Worm (Caenorhabditis elegans) whole organism, late embryonic: ENCODE measurements around the gene swt-2.

Experiments used
- C08G9.2 ChIP-seq: sonication (generic microtip); optimal IDR thresholded peaks from 2 replicates; lab custom pipeline; 2016; ENCODE audit warnings: mild to moderate bottlenecking, missing genetic modification characterization, moderate library complexity, missing compliant biosample characterization
- K02D7.2 ChIP-seq: sonication (generic microtip); optimal IDR thresholded peaks from 2 replicates; lab custom pipeline; 2017; ENCODE audit warnings: mild to moderate bottlenecking, missing genetic modification characterization, missing compliant biosample characterization
- K09A11.1 ChIP-seq: sonication (generic microtip); optimal IDR thresholded peaks from 2 replicates; lab custom pipeline; 2017; ENCODE audit warnings: antibody characterized with exemption, mild to moderate bottlenecking, missing genetic modification characterization, missing compliant biosample characterization; ENCODE audit not compliant: insufficient read depth
- ahr-1 ChIP-seq: sonication (generic microtip); optimal IDR thresholded peaks from 2 replicates; lab custom pipeline; 2016; ENCODE audit warnings: missing genetic modification characterization, missing compliant biosample characterization
- ceh-2 ChIP-seq: sonication (generic microtip); optimal IDR thresholded peaks from 2 replicates; lab custom pipeline; 2016; ENCODE audit warnings: missing genotype, missing genetic modification characterization, missing compliant biosample characterization
- ceh-45 ChIP-seq: fragments of 200-800 bp; sonication (Bioruptor generic); IDR thresholded peaks from 2 replicates; pipeline ENCODE4 v1.3.6; 2022; ENCODE audit warnings: missing genetic modification reagents, missing genetic modification characterization, missing compliant biosample characterization
- ceh-48 ChIP-seq: sonication (generic microtip); optimal IDR thresholded peaks from 2 replicates; lab custom pipeline; 2016; ENCODE audit warnings: missing genetic modification characterization, inconsistent platforms, missing compliant biosample characterization
- ceh-9 ChIP-seq: sonication (generic microtip); optimal IDR thresholded peaks from 2 replicates; lab custom pipeline; 2016; ENCODE audit warnings: mild to moderate bottlenecking, missing genetic modification characterization, inconsistent platforms, missing compliant biosample characterization
- dmd-4 ChIP-seq: sonication (generic microtip); optimal IDR thresholded peaks from 2 replicates; lab custom pipeline; 2016; ENCODE audit warnings: borderline replicate concordance, missing genetic modification characterization, missing compliant biosample characterization
- dve-1 ChIP-seq: sonication (generic microtip); optimal IDR thresholded peaks from 2 replicates; lab custom pipeline; 2017; ENCODE audit warnings: antibody characterized with exemption, mild to moderate bottlenecking, missing genetic modification characterization, missing compliant biosample characterization
- eyg-1 ChIP-seq: sonication (generic microtip); optimal IDR thresholded peaks from 2 replicates; lab custom pipeline; 2016; ENCODE audit warnings: missing genotype, missing genetic modification characterization, missing compliant biosample characterization
- fkh-10 ChIP-seq: fragments of 150-350 bp; optimal IDR thresholded peaks from 2 replicates; lab custom pipeline; 2014; ENCODE audit warnings: missing biosample characterization, missing genetic modification reagents, missing genetic modification characterization
- fkh-6 ChIP-seq: sonication (generic microtip); optimal IDR thresholded peaks from 2 replicates; lab custom pipeline; 2016; ENCODE audit warnings: missing genetic modification characterization, missing compliant biosample characterization
- hlh-13 ChIP-seq: fragments of 200-800 bp; sonication (Bioruptor generic); optimal IDR thresholded peaks from 2 replicates; lab custom pipeline; 2018; ENCODE audit warnings: mild to moderate bottlenecking, missing genetic modification characterization, missing compliant biosample characterization
- hlh-15 ChIP-seq: sonication (generic microtip); optimal IDR thresholded peaks from 2 replicates; lab custom pipeline; 2016; ENCODE audit warnings: missing genetic modification characterization, missing compliant biosample characterization
- hlh-8 ChIP-seq: sonication (generic microtip); optimal IDR thresholded peaks from 2 replicates; lab custom pipeline; 2016; ENCODE audit warnings: missing genotype, missing genetic modification characterization, missing compliant biosample characterization
- lim-6 ChIP-seq: sonication (generic microtip); optimal IDR thresholded peaks from 2 replicates; lab custom pipeline; 2016; ENCODE audit warnings: missing genetic modification characterization, missing compliant biosample characterization
- npax-4 ChIP-seq: sonication (generic microtip); optimal IDR thresholded peaks from 2 replicates; lab custom pipeline; 2016; ENCODE audit warnings: missing genetic modification characterization, missing compliant biosample characterization
- pax-1 ChIP-seq: fragments of 150-350 bp; optimal IDR thresholded peaks from 2 replicates; lab custom pipeline; 2014; ENCODE audit warnings: missing biosample characterization, missing genetic modification characterization
- pha-4 ChIP-seq: fragments of 150-350 bp; optimal IDR thresholded peaks from 2 replicates; lab custom pipeline; 2018; ENCODE audit warnings: missing biosample characterization, missing genetic modification reagents, missing genetic modification characterization
- pqm-1 ChIP-seq: sonication (generic microtip); optimal IDR thresholded peaks from 2 replicates; lab custom pipeline; 2016; ENCODE audit warnings: missing genetic modification characterization, missing compliant biosample characterization
- pros-1 ChIP-seq: fragments of 150-350 bp; optimal IDR thresholded peaks from 2 replicates; lab custom pipeline; 2014; ENCODE audit warnings: missing biosample characterization, missing genetic modification reagents, missing genetic modification characterization
- ref-2 ChIP-seq: sonication (generic microtip); optimal IDR thresholded peaks from 2 replicates; lab custom pipeline; 2016; ENCODE audit warnings: missing genetic modification characterization, missing compliant biosample characterization
- sdc-2 ChIP-seq: sonication (generic microtip); optimal IDR thresholded peaks from 2 replicates; lab custom pipeline; 2016; ENCODE audit warnings: missing genotype, missing genetic modification characterization, missing compliant biosample characterization
- syd-9 ChIP-seq: sonication (generic microtip); optimal IDR thresholded peaks from 2 replicates; lab custom pipeline; 2016; ENCODE audit warnings: mild to moderate bottlenecking, missing genetic modification characterization, moderate library complexity, missing compliant biosample characterization
- tbx-7 ChIP-seq: sonication (generic microtip); optimal IDR thresholded peaks from 2 replicates; lab custom pipeline; 2016; ENCODE audit warnings: missing genotype, missing genetic modification characterization, missing compliant biosample characterization
- ttx-3 ChIP-seq: sonication (generic microtip); optimal IDR thresholded peaks from 2 replicates; lab custom pipeline; 2016; ENCODE audit warnings: missing genetic modification reagents, missing genetic modification characterization, missing compliant biosample characterization
- unc-3 ChIP-seq, 2 experiments: fragments of 200-800 bp in 1 of 2; sonication (Bioruptor generic) in 1 of 2; sonication (generic microtip) in 1 of 2; conservative IDR thresholded peaks in 1 of 2; optimal IDR thresholded peaks in 1 of 2; 2 replicates each; pipeline versions ENCODE4 v1.3.6 to Lab custom; 2016 to 2022; ENCODE audit warnings: missing compliant biosample characterization in 2 of 2, missing genetic modification characterization in 2 of 2, missing genetic modification reagents in 1 of 2
- unc-86 ChIP-seq: sonication (generic microtip); optimal IDR thresholded peaks from 2 replicates; lab custom pipeline; 2016; ENCODE audit warnings: missing genetic modification characterization, missing compliant biosample characterization
- zip-5 ChIP-seq: sonication (generic microtip); optimal IDR thresholded peaks from 2 replicates; lab custom pipeline; 2016; ENCODE audit warnings: missing genetic modification characterization, missing compliant biosample characterization
- ztf-16 ChIP-seq: sonication (generic microtip); optimal IDR thresholded peaks from 2 replicates; lab custom pipeline; 2017; ENCODE audit warnings: missing genetic modification characterization, missing compliant biosample characterization

swt-2 gene

ce11 chrV:7523392-7523791, 6.5 kb upstream of the swt-2 start, which contains the start of gene C54F6.6:
Gene C54F6.6, plus strand, starts transcription at chrV:7523692.
- no peak for TF ChIP-seq ahr-1 (tag; lab: Kevin White, UChicago)
- no peak for TF ChIP-seq ceh-2 (tag; lab: Kevin White, UChicago)
- no peak for TF ChIP-seq pqm-1
- TF ChIP-seq ttx-3 (tag; lab: Kevin White, UChicago): no peak
- no peak for TF ChIP-seq tbx-7
- TF ChIP-seq pros-1: no peak
- no peak for TF ChIP-seq C08G9.2 (tag; lab: Kevin White, UChicago)
- no peak for TF ChIP-seq ztf-16 (tag; lab: Kevin White, UChicago)
- TF ChIP-seq hlh-8: no peak

- TF ChIP-seq unc-3 (GFP tag; conservative IDR thresholded peaks at IDR 0.05; lab: Robert Waterston, UW) (no peak), unc-3 (tag; optimal IDR thresholded peaks at IDR 0.05; lab: Kevin White, UChicago) (no peak), ceh-48 (no peak), unc-86 (tag; lab: Kevin White, UChicago) (no peak), C08G9.2 (tag; lab: Kevin White, UChicago) (no peak)
Measured at ce11 chrV:7524447-7524846, 5.5 kb upstream of the swt-2 start, which contains the start of gene C54F6.20. Gene C54F6.20, plus strand, starts transcription at chrV:7524747.

ce11 chrV:7525695-7526094, 4.2 kb upstream of the swt-2 start, which contains the start of gene C54F6.18:
Gene C54F6.18, plus strand, starts transcription at chrV:7525995.
- TF ChIP-seq pha-4 (no peak), ttx-3 (tag; lab: Kevin White, UChicago) (no peak), npax-4 (tag; lab: Kevin White, UChicago) (no peak), ref-2 (tag; lab: Kevin White, UChicago) (no peak), unc-3 (GFP tag; conservative IDR thresholded peaks at IDR 0.05; lab: Robert Waterston, UW) (no peak), unc-3 (tag; optimal IDR thresholded peaks at IDR 0.05; lab: Kevin White, UChicago) (no peak)

ce11 chrV:7527153-7527552, 2.8 kb upstream of the swt-2 start, which contains the start of gene C54F6.17:
Gene C54F6.17, plus strand, starts transcription at chrV:7527453.
- TF ChIP-seq ceh-45 (no peak), ceh-48 (no peak), sdc-2 (tag; lab: Kevin White, UChicago) (no peak), K09A11.1 (no peak), ztf-16 (tag; lab: Kevin White, UChicago) (no peak), hlh-15 (tag; lab: Kevin White, UChicago) (no peak)

ce11 chrV:7528816-7529215, 1.1 kb upstream of the swt-2 start, which contains the start of gene C54F6.5:
Gene C54F6.5, plus strand, starts transcription at chrV:7529116.
- TF ChIP-seq fkh-10 (no peak), eyg-1 (tag; lab: Kevin White, UChicago) (no peak), pax-1 (tag; lab: Kevin White, UChicago) (no peak)

ce11 chrV:7532947-7533346, 3.0 kb downstream of the swt-2 start, which contains the start of gene C54F6.3:
Gene C54F6.3, plus strand, starts transcription at chrV:7533247.
- TF ChIP-seq lim-6 (tag; lab: Kevin White, UChicago) (no peak), zip-5 (tag; lab: Kevin White, UChicago) (no peak), K02D7.2 (tag; lab: Kevin White, UChicago) (no peak), syd-9 (no peak), dmd-4 (no peak), ref-2 (tag; lab: Kevin White, UChicago) (no peak), fkh-6 (tag; lab: Kevin White, UChicago) (no peak), ceh-9 (tag; lab: Kevin White, UChicago) (no peak), K09A11.1 (no peak), ceh-45 (no peak), dve-1 (tag; lab: Kevin White, UChicago) (no peak), hlh-13 (GFP tag; lab: Kevin White, UChicago) (no peak)
